Worm (Caenorhabditis elegans): ENCODE data around the gene F56C3.10.

ce11 chrX:1384538-1384937 is 3.1 kb upstream of the F56C3.10 start, which contains the start of gene F56C3.8:
- TF ChIP-seq T22C8.4 (GFP tag; IDR thresholded peaks at IDR 0.05) (no peak), flt-1 (GFP tag; IDR thresholded peaks at IDR 0.05) (no peak), ztf-23 (GFP tag; IDR thresholded peaks at IDR 0.05) (no peak), ztf-29 (GFP tag; IDR thresholded peaks at IDR 0.05) (no peak), cog-1 (tag; optimal IDR thresholded peaks at IDR 0.05) (no peak), med-1 (GFP tag; optimal IDR thresholded peaks at IDR 0.05; ENCODE audit: insufficient read depth) (no peak)

All from whole organism, midembryonic.